Fruit fly (Drosophila melanogaster) whole organism, embryonic: ENCODE results near the gene CG32806.

ENCODE experiments used
- CG10147 ChIP-seq: fragments of 200-800 bp; sonication (Bioruptor generic); optimal IDR thresholded peaks from 2 replicates; lab custom pipeline; 2019; ENCODE audit warnings: missing biosample characterization, mild to moderate bottlenecking, missing genetic modification characterization, moderate library complexity
- CG13424 ChIP-seq: fragments of 200-800 bp; sonication (Bioruptor generic); optimal IDR thresholded peaks from 2 replicates; lab custom pipeline; 2019; ENCODE audit warnings: missing biosample characterization, mild to moderate bottlenecking, missing genetic modification characterization, moderate library complexity
- CG1603 ChIP-seq: fragments of 200-800 bp; sonication (Bioruptor generic); optimal IDR thresholded peaks from 2 replicates; lab custom pipeline; 2019; ENCODE audit warnings: missing biosample characterization, mild to moderate bottlenecking, missing genetic modification characterization, moderate library complexity
- CG17612 ChIP-seq: fragments of 200-800 bp; sonication (Bioruptor generic); IDR thresholded peaks from 2 replicates; pipeline ENCODE4 v1.3.6; 2022; ENCODE audit warnings: missing biosample characterization, missing genetic modification characterization
- CG17829 ChIP-seq: fragments of 200-800 bp; optimal IDR thresholded peaks from 2 replicates; lab custom pipeline; 2019; ENCODE audit warnings: missing biosample characterization, mild to moderate bottlenecking, missing genetic modification characterization, moderate library complexity
- CG32767 ChIP-seq: fragments of 200-800 bp; sonication (Bioruptor generic); IDR thresholded peaks from 2 replicates; pipeline ENCODE4 v1.3.6; 2022; ENCODE audit warnings: missing biosample characterization, missing genetic modification characterization
- CG6254 ChIP-seq: fragments of 200-800 bp; sonication (Bioruptor generic); optimal IDR thresholded peaks from 3 replicates; lab custom pipeline; 2017; ENCODE audit warnings: mild to moderate bottlenecking, missing biosample characterization, missing genetic modification reagents, missing genetic modification characterization
- CG6765 ChIP-seq: fragments of 200-800 bp; sonication (Bioruptor generic); optimal IDR thresholded peaks from 3 replicates; lab custom pipeline; 2017; ENCODE audit warnings: missing biosample characterization, mild to moderate bottlenecking, missing genetic modification characterization
- CG6813 ChIP-seq: fragments of 200-800 bp; sonication (Bioruptor generic); optimal IDR thresholded peaks from 2 replicates; lab custom pipeline; 2017; ENCODE audit warnings: missing biosample characterization, missing genetic modification characterization, mild to moderate bottlenecking, moderate library complexity, missing genetic modification reagents
- Dbx ChIP-seq: fragments of 200-800 bp; sonication (Bioruptor generic); IDR thresholded peaks from 3 replicates; pipeline ENCODE4 v1.3.6; 2022; ENCODE audit warnings: missing biosample characterization, missing genetic modification characterization
- Deaf1 ChIP-seq: fragments of 200-800 bp; optimal IDR thresholded peaks from 3 replicates; lab custom pipeline; 2019; ENCODE audit warnings: missing biosample characterization, mild to moderate bottlenecking, missing genetic modification characterization, moderate library complexity
- Gug ChIP-seq: fragments of 200-800 bp; sonication (Bioruptor generic); IDR thresholded peaks from 4 replicates; pipeline ENCODE4 v1.3.6; 2022; ENCODE audit warnings: missing biosample characterization, missing genetic modification characterization
- HLH3B ChIP-seq: fragments of 200-800 bp; sonication (Bioruptor generic); IDR thresholded peaks from 2 replicates; pipeline ENCODE4 v1.3.6; 2022; ENCODE audit warnings: missing biosample characterization, missing genetic modification characterization
- Meics ChIP-seq: fragments of 200-800 bp; sonication (Bioruptor generic); optimal IDR thresholded peaks from 2 replicates; lab custom pipeline; 2017; ENCODE audit warnings: missing biosample characterization, mild to moderate bottlenecking, missing genetic modification characterization
- Optix ChIP-seq: fragments of 200-800 bp; sonication (Bioruptor generic); IDR thresholded peaks from 3 replicates; pipeline ENCODE4 v1.3.6; 2022; ENCODE audit warnings: missing biosample characterization, missing genetic modification characterization
- Pdp1 ChIP-seq, 2 experiments: fragments of 200-800 bp; sonication (Bioruptor generic); optimal IDR thresholded peaks; 3 replicates each; lab custom pipeline; 2016; ENCODE audit warnings: missing biosample characterization in 2 of 2, missing genetic modification characterization in 2 of 2, mild to moderate bottlenecking in 1 of 2, moderate library complexity in 1 of 2
- Sox102F ChIP-seq: fragments of 200-800 bp; sonication (Bioruptor generic); optimal IDR thresholded peaks from 2 replicates; lab custom pipeline; 2018; ENCODE audit warnings: missing biosample characterization, mild to moderate bottlenecking, missing genetic modification characterization, moderate library complexity
- Trl ChIP-seq, 3 experiments: fragments of >200 bp in 2 of 3; fragments of 200-800 bp in 1 of 3; sonication (Bioruptor generic) in 1 of 3; optimal IDR thresholded peaks; 2 replicates in 1 of 3; 3 replicates in 2 of 3; lab custom pipeline; 2016 to 2017; ENCODE audit warnings: missing biosample characterization in 1 of 3, missing genetic modification characterization in 1 of 3
- cg ChIP-seq: fragments of 200-800 bp; sonication (Bioruptor generic); optimal IDR thresholded peaks from 3 replicates; lab custom pipeline; 2019; ENCODE audit warnings: missing biosample characterization, mild to moderate bottlenecking, missing genetic modification characterization, moderate library complexity
- chif ChIP-seq, 2 experiments: fragments of 200-800 bp; sonication (Bioruptor generic); optimal IDR thresholded peaks; 3 replicates each; lab custom pipeline; 2016; ENCODE audit warnings: missing biosample characterization in 2 of 2, missing genetic modification characterization in 2 of 2
- chinmo ChIP-seq: fragments of 200-800 bp; sonication (Bioruptor generic); IDR thresholded peaks from 4 replicates; pipeline ENCODE4 v1.3.6; 2022; ENCODE audit warnings: missing biosample characterization, missing genetic modification characterization; ENCODE audit not compliant: partially characterized antibody
- crol ChIP-seq: fragments of 200-800 bp; sonication (Bioruptor generic); IDR thresholded peaks from 2 replicates; pipeline ENCODE4 v1.3.6; 2022; ENCODE audit warnings: missing biosample characterization, missing genetic modification characterization
- hkb ChIP-seq, 2 experiments: fragments of 200-800 bp in 1 of 2; fragments of >200 bp in 1 of 2; sonication (Bioruptor generic) in 1 of 2; IDR thresholded peaks in 1 of 2; optimal IDR thresholded peaks in 1 of 2; 2 replicates each; pipeline versions ENCODE4 v1.3.6 to Lab custom; 2017 to 2022; ENCODE audit warnings: missing biosample characterization in 1 of 2, missing genetic modification characterization in 1 of 2
- luna ChIP-seq: fragments of 200-800 bp; sonication (Bioruptor generic); optimal IDR thresholded peaks from 2 replicates; lab custom pipeline; 2016; ENCODE audit warnings: missing biosample characterization, missing genetic modification characterization
- nau ChIP-seq: fragments of 200-800 bp; sonication (Bioruptor generic); optimal IDR thresholded peaks from 3 replicates; lab custom pipeline; 2017; ENCODE audit warnings: missing biosample characterization, mild to moderate bottlenecking, missing genetic modification characterization, missing genetic modification reagents
- nerfin-1 ChIP-seq: fragments of 200-800 bp; sonication (Bioruptor generic); optimal IDR thresholded peaks from 3 replicates; lab custom pipeline; 2019; ENCODE audit warnings: missing biosample characterization, mild to moderate bottlenecking, missing genetic modification characterization, moderate library complexity
- org-1 ChIP-seq: fragments of 200-800 bp; sonication (Bioruptor generic); optimal IDR thresholded peaks from 2 replicates; lab custom pipeline; 2017; ENCODE audit warnings: missing biosample characterization, missing genetic modification characterization
- row ChIP-seq: fragments of 200-800 bp; sonication (Bioruptor generic); IDR thresholded peaks from 3 replicates; pipeline ENCODE4 v1.3.6; 2022; ENCODE audit warnings: missing biosample characterization, missing genetic modification characterization
- scrt ChIP-seq: fragments of 200-800 bp; sonication (Bioruptor generic); optimal IDR thresholded peaks from 2 replicates; lab custom pipeline; 2018; ENCODE audit warnings: missing biosample characterization, mild to moderate bottlenecking, missing genetic modification characterization, moderate library complexity
- seq ChIP-seq: fragments of 200-800 bp; sonication (Bioruptor generic); IDR thresholded peaks from 2 replicates; pipeline ENCODE4 v1.3.6; 2022; ENCODE audit warnings: missing biosample characterization, missing genetic modification characterization
- so ChIP-seq: fragments of 200-800 bp; sonication (Bioruptor generic); IDR thresholded peaks from 3 replicates; pipeline ENCODE4 v1.3.6; 2022; ENCODE audit warnings: missing biosample characterization, missing genetic modification characterization
- wdn ChIP-seq: fragments of 200-800 bp; sonication (Bioruptor generic); IDR thresholded peaks from 2 replicates; pipeline ENCODE4 v1.3.6; 2022; ENCODE audit warnings: missing biosample characterization, missing genetic modification characterization

CG32806 gene

dm6 chrX:1773532-1774346, 15.6 kb upstream of the CG32806 start, which contains the start of the genes prage and Adar (continued):
- TF ChIP-seq CG6813 (GFP tag; lab: Kevin White, UChicago) (no peak), chif (GFP tag; optimal IDR thresholded peaks at IDR 0.05; lab: Kevin White, UChicago) (no peak), nau (GFP tag; lab: Kevin White, UChicago) (no peak), org-1 (GFP tag; lab: Kevin White, UChicago) (no peak), wdn (GFP tag; lab: Robert Waterston, UW) (no peak), hkb (optimal IDR thresholded peaks at IDR 0.05; lab: Kevin White, UChicago) (no peak), hkb (GFP tag; IDR thresholded peaks at IDR 0.05; lab: Robert Waterston, UW) (no peak), so (GFP tag; lab: Robert Waterston, UW) (no peak), Sox102F (no peak)
- TF ChIP-seq, all 482 proteins: peak for 72

- TF ChIP-seq CG6254 (GFP tag; lab: Kevin White, UChicago) (peak; percentile 12), luna (GFP tag; lab: Kevin White, UChicago) (no peak), crol (GFP tag; lab: Robert Waterston, UW) (peak; percentile 26; the same call in 1 of the 2 replicates), CG10147 (GFP tag; lab: Kevin White, UChicago) (no peak), Pdp1 (GFP tag; optimal IDR thresholded peaks at IDR 0.05; lab: Kevin White, UChicago) (peak in 1 of 2 experiments; percentile 57), CG13424 (no peak), Trl (optimal IDR thresholded peaks at IDR 0.05; lab: Kevin White, UChicago) (peak; percentile 24 to 38), Trl (GFP tag; optimal IDR thresholded peaks at IDR 0.05; lab: Kevin White, UChicago) (no peak), Meics (GFP tag; lab: Kevin White, UChicago) (no peak)
Observed at dm6 chrX:1774347-1774829, 15.0 kb upstream of the CG32806 start.

- TF ChIP-seq Dbx (GFP tag; lab: Robert Waterston, UW), result no peak
- 0 out of 3 replicates have a peak, but pooled peaks have one; percentile 7 for TF ChIP-seq row (GFP tag; lab: Robert Waterston, UW)
- no peak for TF ChIP-seq CG1603 (tag; lab: Kevin White, UChicago)
- no peak for TF ChIP-seq HLH3B (GFP tag; lab: Robert Waterston, UW)
- peak; percentile 65 for TF ChIP-seq CG17829 (tag; lab: Kevin White, UChicago)
- TF ChIP-seq Deaf1 (tag; lab: Kevin White, UChicago), result peak; percentile 71
- no peak for TF ChIP-seq CG6765 (GFP tag; lab: Kevin White, UChicago)
- 0 out of 4 replicates have a peak, but pooled peaks have one; percentile 21 for TF ChIP-seq chinmo (GFP tag; lab: Robert Waterston, UW)
- no peak for TF ChIP-seq CG32767
- no peak for TF ChIP-seq Gug (GFP tag; lab: Robert Waterston, UW)
- peak; percentile 56; the same call in 1 of the 2 replicates for TF ChIP-seq seq
- TF ChIP-seq nerfin-1 (tag; lab: Kevin White, UChicago), result peak; percentile 92
- peak; percentile 76 for TF ChIP-seq cg (GFP tag; lab: Kevin White, UChicago)
Observed at dm6 chrX:1793793-1794358, 4.5 kb downstream of the CG32806 start.

- TF ChIP-seq scrt (GFP tag; lab: Kevin White, UChicago) (peak; percentile 96), Optix (GFP tag; lab: Robert Waterston, UW) (no peak), CG17612 (GFP tag; lab: Robert Waterston, UW) (no peak), Deaf1 (tag; lab: Kevin White, UChicago) (peak; percentile 76)
Observed at dm6 chrX:1811173-1811572, 21.8 kb downstream of the CG32806 start.
